Worm (Caenorhabditis elegans): ENCODE measurements around the gene str-141.

Gene str-141

ce11 chrV:11344816-11345336, 21.3 kb upstream of the str-141 start:
- TF ChIP-seq tbx-37 (GFP tag; conservative IDR thresholded peaks at IDR 0.05) = no peak
- no peak for TF ChIP-seq hmg-4 (GFP tag; optimal IDR thresholded peaks at IDR 0.05)
- TF ChIP-seq tra-4 (tag; optimal IDR thresholded peaks at IDR 0.05) = peak; percentile 14
- TF ChIP-seq flt-1 (GFP tag; IDR thresholded peaks at IDR 0.05) = 0 out of 2 replicates have a peak, but pooled peaks have one; percentile 22
- TF ChIP-seq B0310.2 (tag; optimal IDR thresholded peaks at IDR 0.05) = peak; percentile 11
- peak; percentile 60 for TF ChIP-seq ama-1 (optimal IDR thresholded peaks at IDR 0.05)

- TF ChIP-seq sea-1 (GFP tag; conservative IDR thresholded peaks at IDR 0.05) = no peak
- TF ChIP-seq ama-1 (optimal IDR thresholded peaks at IDR 0.05) = peak; percentile 8
These were observed 20.5 kb upstream of the str-141 start for ce11 chrV:11344112-11344511.

- TF ChIP-seq ceh-36 (tag; optimal IDR thresholded peaks at IDR 0.05) = no peak
- no peak for TF ChIP-seq hmg-4 (GFP tag; optimal IDR thresholded peaks at IDR 0.05)
- TF ChIP-seq F13C5.2 (tag; optimal IDR thresholded peaks at IDR 0.05) = no peak
- TF ChIP-seq ceh-13 (GFP tag; optimal IDR thresholded peaks at IDR 0.05) = no peak
- no peak for TF ChIP-seq tbx-11 (GFP tag; IDR thresholded peaks at IDR 0.05)
- TF ChIP-seq pes-1 (GFP tag; IDR thresholded peaks at IDR 0.05) = no peak
- TF ChIP-seq aly-1 (tag; optimal IDR thresholded peaks at IDR 0.05) = no peak
- no peak for TF ChIP-seq flt-1 (GFP tag; IDR thresholded peaks at IDR 0.05)
- TF ChIP-seq hnd-1 (tag; optimal IDR thresholded peaks at IDR 0.05) = no peak
- no peak for TF ChIP-seq hmbx-1 (tag; optimal IDR thresholded peaks at IDR 0.05)
- TF ChIP-seq ets-7 (tag; optimal IDR thresholded peaks at IDR 0.05) = no peak
- TF ChIP-seq tbx-37 (GFP tag; conservative IDR thresholded peaks at IDR 0.05) = no peak
- no peak for TF ChIP-seq tra-4 (tag; optimal IDR thresholded peaks at IDR 0.05)
- no peak for TF ChIP-seq ama-1 (optimal IDR thresholded peaks at IDR 0.05)
- no peak for TF ChIP-seq scrt-1 (GFP tag; IDR thresholded peaks at IDR 0.05)
- TF ChIP-seq sea-1 (GFP tag; conservative IDR thresholded peaks at IDR 0.05) = no peak
These were observed 18.3 kb upstream of the str-141 start, which contains the start of gene T02E9.5 for ce11 chrV:11341913-11342312. T02E9.5 (plus strand) TSS chrV:11342233.

- TF ChIP-seq ceh-36 (tag; optimal IDR thresholded peaks at IDR 0.05) (no peak), B0310.2 (tag; optimal IDR thresholded peaks at IDR 0.05) (no peak), hmg-4 (GFP tag; optimal IDR thresholded peaks at IDR 0.05) (peak; percentile 20), sea-1 (GFP tag; conservative IDR thresholded peaks at IDR 0.05) (no peak), scrt-1 (GFP tag; IDR thresholded peaks at IDR 0.05) (0 out of 2 replicates have a peak, but pooled peaks have one; percentile 32), ets-7 (tag; optimal IDR thresholded peaks at IDR 0.05) (no peak), aly-1 (tag; optimal IDR thresholded peaks at IDR 0.05) (no peak)
These were observed 17.6 kb upstream of the str-141 start for ce11 chrV:11341130-11341675.

- TF ChIP-seq aly-1 (tag; optimal IDR thresholded peaks at IDR 0.05) = no peak
- no peak for TF ChIP-seq tbx-11 (GFP tag; IDR thresholded peaks at IDR 0.05)
- no peak for TF ChIP-seq pes-1 (GFP tag; IDR thresholded peaks at IDR 0.05)
- no peak for TF ChIP-seq hnd-1 (tag; optimal IDR thresholded peaks at IDR 0.05)
- TF ChIP-seq flt-1 (GFP tag; IDR thresholded peaks at IDR 0.05) = no peak
- TF ChIP-seq ceh-36 (tag; optimal IDR thresholded peaks at IDR 0.05) = no peak
- no peak for TF ChIP-seq tra-4 (tag; optimal IDR thresholded peaks at IDR 0.05)
- TF ChIP-seq sea-1 (GFP tag; conservative IDR thresholded peaks at IDR 0.05) = no peak
- no peak for TF ChIP-seq scrt-1 (GFP tag; IDR thresholded peaks at IDR 0.05)
- no peak for TF ChIP-seq hmbx-1 (tag; optimal IDR thresholded peaks at IDR 0.05)
These were observed 13.3 kb upstream of the str-141 start for ce11 chrV:11336877-11337276.

- TF ChIP-seq F13C5.2 (tag; optimal IDR thresholded peaks at IDR 0.05) (no peak), aly-1 (tag; optimal IDR thresholded peaks at IDR 0.05) (no peak), B0310.2 (tag; optimal IDR thresholded peaks at IDR 0.05) (no peak), hmg-4 (GFP tag; optimal IDR thresholded peaks at IDR 0.05) (no peak), pes-1 (GFP tag; IDR thresholded peaks at IDR 0.05) (no peak), hmbx-1 (tag; optimal IDR thresholded peaks at IDR 0.05) (no peak), tra-4 (tag; optimal IDR thresholded peaks at IDR 0.05) (no peak), flt-1 (GFP tag; IDR thresholded peaks at IDR 0.05) (no peak), hnd-1 (tag; optimal IDR thresholded peaks at IDR 0.05) (no peak), ceh-36 (tag; optimal IDR thresholded peaks at IDR 0.05) (no peak), scrt-1 (GFP tag; IDR thresholded peaks at IDR 0.05) (no peak), ama-1 (optimal IDR thresholded peaks at IDR 0.05) (no peak), tbx-37 (GFP tag; conservative IDR thresholded peaks at IDR 0.05) (no peak), sea-1 (GFP tag; conservative IDR thresholded peaks at IDR 0.05) (no peak), ceh-13 (GFP tag; optimal IDR thresholded peaks at IDR 0.05) (no peak), tbx-11 (GFP tag; IDR thresholded peaks at IDR 0.05) (no peak), ets-7 (tag; optimal IDR thresholded peaks at IDR 0.05) (no peak)
These were observed 12.3 kb upstream of the str-141 start for ce11 chrV:11335757-11336418.

- TF ChIP-seq hmbx-1 (tag; optimal IDR thresholded peaks at IDR 0.05) = no peak
- TF ChIP-seq hnd-1 (tag; optimal IDR thresholded peaks at IDR 0.05) = no peak
- TF ChIP-seq pes-1 (GFP tag; IDR thresholded peaks at IDR 0.05) = no peak
- TF ChIP-seq ets-7 (tag; optimal IDR thresholded peaks at IDR 0.05) = no peak
- TF ChIP-seq F13C5.2 (tag; optimal IDR thresholded peaks at IDR 0.05) = no peak
- TF ChIP-seq B0310.2 (tag; optimal IDR thresholded peaks at IDR 0.05) = no peak
- TF ChIP-seq scrt-1 (GFP tag; IDR thresholded peaks at IDR 0.05) = no peak
- no peak for TF ChIP-seq tra-4 (tag; optimal IDR thresholded peaks at IDR 0.05)
- no peak for TF ChIP-seq aly-1 (tag; optimal IDR thresholded peaks at IDR 0.05)
These were observed 10.6 kb upstream of the str-141 start, which contains the start of gene T02E9.6 for ce11 chrV:11334193-11334592. T02E9.6 (minus strand) TSS chrV:11334293.
